Fruit fly (Drosophila melanogaster): ENCODE measurements around the gene Acbp5.

DNA sequence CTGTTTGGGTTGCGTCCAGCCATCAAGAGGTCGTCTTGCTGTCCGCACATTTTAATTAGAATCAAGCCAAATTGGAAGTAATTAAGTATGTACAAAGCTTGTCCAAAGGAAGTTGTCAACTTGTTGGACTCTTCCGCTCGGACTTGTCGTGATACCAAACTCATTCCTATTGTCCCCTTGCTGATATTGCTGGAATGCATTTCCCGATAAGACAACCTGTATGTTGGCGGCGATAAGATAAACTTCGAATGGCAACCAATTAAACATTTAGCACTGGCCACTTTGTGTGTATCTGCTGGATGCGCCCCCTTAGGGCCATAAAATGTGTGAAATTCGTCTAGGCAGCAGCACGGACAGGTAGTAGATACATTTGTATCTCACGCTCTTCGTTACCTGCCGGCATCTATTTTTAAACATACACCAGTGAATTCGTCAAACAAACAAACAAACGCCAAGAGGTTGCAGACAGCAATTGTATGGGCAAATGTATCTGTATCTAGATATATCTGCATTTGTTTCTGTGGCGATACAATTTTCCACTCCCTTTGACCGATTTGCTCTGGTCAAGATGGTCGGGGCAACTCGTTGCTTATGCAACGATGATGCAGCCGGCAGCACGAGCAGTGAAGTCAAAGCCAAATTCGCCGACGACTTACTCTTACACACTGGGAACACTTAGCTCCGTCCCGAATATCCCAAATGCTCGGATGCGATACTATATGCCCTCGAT is 44.6 kb upstream of the Acbp5 start:
- TF ChIP-seq CG7745 (tag; optimal IDR thresholded peaks at IDR 0.05) (no peak), Bdp1 (GFP tag; optimal IDR thresholded peaks at IDR 0.05) (no peak), lmd (GFP tag; IDR thresholded peaks at IDR 0.05) (no peak), Ptx1 (GFP tag; IDR thresholded peaks at IDR 0.05) (no peak), Elba2 (GFP tag; optimal IDR thresholded peaks at IDR 0.05) (peak; percentile 85), CG8089 (GFP tag; optimal IDR thresholded peaks at IDR 0.05) (no peak), Eip74EF (GFP tag; optimal IDR thresholded peaks at IDR 0.05) (no peak), Sin3A (optimal IDR thresholded peaks at IDR 0.05) (no peak)

Measured in whole organism, embryonic.